Fruit fly (Drosophila melanogaster): ENCODE data around the gene eIF4E1.

The eIF4E1 gene

DNA sequence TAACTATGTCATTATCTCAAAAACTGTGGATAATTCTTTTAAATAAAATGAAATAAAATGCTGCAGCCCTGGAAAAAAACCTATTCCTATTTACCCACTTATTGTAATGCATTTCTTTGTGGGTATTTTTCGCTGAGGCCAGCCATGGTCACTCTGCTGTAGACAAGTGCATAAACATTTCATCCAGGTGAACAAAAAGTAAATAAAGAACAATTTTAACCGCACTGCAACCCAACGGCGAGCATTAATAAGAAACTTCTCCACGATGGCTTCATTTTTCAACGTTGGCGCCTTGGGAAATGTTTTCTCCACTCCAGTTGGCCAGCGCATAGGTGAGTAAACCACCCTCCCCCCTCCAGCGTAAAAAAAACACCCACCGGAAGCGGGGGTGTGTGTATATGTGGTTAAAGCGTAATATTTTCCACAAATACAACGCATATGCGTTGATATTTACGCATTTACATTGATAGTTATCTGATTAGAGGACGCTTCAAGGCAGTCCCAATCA, 44.5 kb upstream of the eIF4E1 start, which contains the start of gene CG3529 (continued):
- TF ChIP-seq ci (GFP tag; IDR thresholded peaks at IDR 0.05) (peak; percentile 54; the same call in 1 of the 3 replicates), sob (GFP tag; IDR thresholded peaks at IDR 0.05) (no peak), Rfx (GFP tag; IDR thresholded peaks at IDR 0.05) (peak; percentile 61), CG1529 (GFP tag; optimal IDR thresholded peaks at IDR 0.05) (no peak), shn (GFP tag; optimal IDR thresholded peaks at IDR 0.05) (no peak), CG3726 (GFP tag; IDR thresholded peaks at IDR 0.05) (no peak), croc (GFP tag; conservative IDR thresholded peaks at IDR 0.05) (no peak), Poxn (GFP tag; IDR thresholded peaks at IDR 0.05) (no peak), CG18619 (GFP tag; optimal IDR thresholded peaks at IDR 0.05) (no peak), CG6854 (GFP tag; optimal IDR thresholded peaks at IDR 0.05) (peak; percentile 17), Jarid2 (GFP tag; optimal IDR thresholded peaks at IDR 0.05) (no peak), Ssrp (tag; optimal IDR thresholded peaks at IDR 0.05) (no peak), CG6765 (GFP tag; optimal IDR thresholded peaks at IDR 0.05) (peak; percentile 28), salm (tag; optimal IDR thresholded peaks at IDR 0.05) (no peak), CHES-1-like (GFP tag; optimal IDR thresholded peaks at IDR 0.05) (peak; percentile 61), trem (tag; optimal IDR thresholded peaks at IDR 0.05) (peak; percentile 61), repo (GFP tag; optimal IDR thresholded peaks at IDR 0.05) (peak; percentile 25), CG3281 (GFP tag; optimal IDR thresholded peaks at IDR 0.05) (peak; percentile 25), cwo (GFP tag; optimal IDR thresholded peaks at IDR 0.05) (no peak), CG1792 (GFP tag; optimal IDR thresholded peaks at IDR 0.05) (no peak), Chrac-16 (GFP tag; optimal IDR thresholded peaks at IDR 0.05) (peak; percentile 3), sim (GFP tag; IDR thresholded peaks at IDR 0.05) (no peak), Max (GFP tag; optimal IDR thresholded peaks at IDR 0.05) (peak; percentile 10), Atf-2 (GFP tag; optimal IDR thresholded peaks at IDR 0.05) (no peak), CG15011 (GFP tag; optimal IDR thresholded peaks at IDR 0.05) (no peak), bsh (GFP tag; optimal IDR thresholded peaks at IDR 0.05) (no peak), CG13296 (GFP tag; optimal IDR thresholded peaks at IDR 0.05) (no peak), CG13287 (GFP tag; IDR thresholded peaks at IDR 0.05; ENCODE audit: partially characterized antibody) (peak; percentile 29; the same call in 1 of the 2 replicates), Meics (GFP tag; optimal IDR thresholded peaks at IDR 0.05) (peak; percentile 59), slp2 (GFP tag; optimal IDR thresholded peaks at IDR 0.05) (peak; percentile 17), slbo (GFP tag; IDR thresholded peaks at IDR 0.05) (0 out of 2 replicates have a peak, but pooled peaks have one; percentile 31), Dll (GFP tag; IDR thresholded peaks at IDR 0.05; ENCODE audit: partially characterized antibody) (no peak), Dp (GFP tag; optimal IDR thresholded peaks at IDR 0.05) (peak; percentile 20), CG3847 (GFP tag; IDR thresholded peaks at IDR 0.05) (peak; percentile 48; the same call in 1 of the 2 replicates), Spps (tag; optimal IDR thresholded peaks at IDR 0.05) (peak; percentile 9), az2 (GFP tag; optimal IDR thresholded peaks at IDR 0.05) (peak; percentile 10), Lpt (GFP tag; optimal IDR thresholded peaks at IDR 0.05) (no peak), Usf (GFP tag; optimal IDR thresholded peaks at IDR 0.05) (no peak), NC2β (GFP tag; optimal IDR thresholded peaks at IDR 0.05) (peak; percentile 44), CG9876 (GFP tag; optimal IDR thresholded peaks at IDR 0.05) (no peak), al (GFP tag; IDR thresholded peaks at IDR 0.05) (no peak), CG2199 (GFP tag; IDR thresholded peaks at IDR 0.05) (no peak), CG14050 (GFP tag; IDR thresholded peaks at IDR 0.05) (no peak), cato (GFP tag; optimal IDR thresholded peaks at IDR 0.05; ENCODE audit: borderline replicate concordance) (no peak), Camta (GFP tag; optimal IDR thresholded peaks at IDR 0.05) (peak; percentile 25), unpg (GFP tag; optimal IDR thresholded peaks at IDR 0.05) (no peak), TFAM (GFP tag; optimal IDR thresholded peaks at IDR 0.05) (no peak), CG7928 (GFP tag; optimal IDR thresholded peaks at IDR 0.05) (peak; percentile 89), caup (GFP tag; optimal IDR thresholded peaks at IDR 0.05; ENCODE audit: severe bottlenecking) (peak; percentile 53), Gug (GFP tag; IDR thresholded peaks at IDR 0.05) (no peak), Fer1 (GFP tag; optimal IDR thresholded peaks at IDR 0.05) (peak; percentile 62)
